Worm (Caenorhabditis elegans) whole organism, L4 larva: ENCODE results near the gene T07H3.8.
A peak's percentile ranks its signal among the peaks of the same experiment; 100 is the strongest.

Source experiments
- F49E8.2 ChIP-seq: sonication (generic microtip); optimal IDR thresholded peaks from 2 replicates; lab custom pipeline; 2016; ENCODE audit warnings: missing compliant biosample characterization, mild to moderate bottlenecking, missing genetic modification characterization, borderline replicate concordance
- R02D3.7 ChIP-seq: fragments of 150-350 bp; sonication (generic microtip); optimal IDR thresholded peaks from 3 replicates; lab custom pipeline; 2014; ENCODE audit warnings: missing biosample characterization, missing genetic modification characterization
- T26A8.4 ChIP-seq: fragments of 200-800 bp; sonication (Bioruptor generic); IDR thresholded peaks from 2 replicates; pipeline ENCODE4 v1.3.6; 2022; ENCODE audit warnings: missing genetic modification characterization, missing compliant biosample characterization
- Y105C5A.15 ChIP-seq: fragments of 200-800 bp; sonication (Bioruptor generic); IDR thresholded peaks from 2 replicates; pipeline ENCODE4 v1.3.6; 2022; ENCODE audit warnings: missing genetic modification characterization, missing compliant biosample characterization
- Y48G9A.11 ChIP-seq: fragments of 200-800 bp; sonication (Bioruptor generic); IDR thresholded peaks from 2 replicates; pipeline ENCODE4 v1.3.6; 2022; ENCODE audit warnings: missing genetic modification reagents, missing genetic modification characterization, missing compliant biosample characterization
- Y75B8A.6 ChIP-seq: fragments of 200-800 bp; sonication (Bioruptor generic); IDR thresholded peaks from 2 replicates; pipeline ENCODE4 v1.3.6; 2022; ENCODE audit warnings: missing genetic modification reagents, missing genetic modification characterization, missing compliant biosample characterization
- ama-1 ChIP-seq: fragments of 150-350 bp; optimal IDR thresholded peaks from 2 replicates; lab custom pipeline; 2014; ENCODE audit warnings: inconsistent platforms, mixed read lengths
- ceh-28 ChIP-seq: fragments of 150-350 bp; optimal IDR thresholded peaks from 2 replicates; lab custom pipeline; 2014; ENCODE audit warnings: missing biosample characterization, missing genetic modification reagents, missing genetic modification characterization
- ces-1 ChIP-seq: fragments of 150-350 bp; sonication (generic microtip); optimal IDR thresholded peaks from 4 replicates; lab custom pipeline; 2014; ENCODE audit warnings: missing biosample characterization, missing genetic modification reagents, missing genetic modification characterization
- daf-16 ChIP-seq, 3 experiments: sonication (generic microtip); optimal IDR thresholded peaks; 2 replicates each; lab custom pipeline; 2016 to 2017; ENCODE audit warnings: missing genetic modification characterization in 3 of 3, missing genetic modification reagents in 3 of 3, mild to moderate bottlenecking in 2 of 3, missing compliant biosample characterization in 2 of 3, missing biosample characterization in 1 of 3, moderate library complexity in 1 of 3
- dpl-1 ChIP-seq: fragments of 150-350 bp; optimal IDR thresholded peaks from 2 replicates; lab custom pipeline; 2014; ENCODE audit warnings: missing biosample characterization, missing genetic modification reagents, missing genetic modification characterization
- hif-1 ChIP-seq, 2 experiments: sonication (generic microtip); optimal IDR thresholded peaks; 2 replicates each; lab custom pipeline; 2016 to 2017; ENCODE audit warnings: missing compliant biosample characterization in 2 of 2, missing genetic modification characterization in 2 of 2, missing genetic modification reagents in 2 of 2, missing genotype in 2 of 2, mild to moderate bottlenecking in 1 of 2
- hlh-11 ChIP-seq: fragments of 200-800 bp; sonication (Bioruptor generic); optimal IDR thresholded peaks from 2 replicates; lab custom pipeline; 2018; ENCODE audit warnings: mild to moderate bottlenecking, missing genetic modification characterization, missing compliant biosample characterization
- jun-1 ChIP-seq: fragments of 150-350 bp; optimal IDR thresholded peaks from 2 replicates; lab custom pipeline; 2014; ENCODE audit warnings: missing biosample characterization, missing genetic modification reagents, missing genetic modification characterization
- lin-1 ChIP-seq: fragments of 200-800 bp; sonication (Bioruptor generic); IDR thresholded peaks from 2 replicates; pipeline ENCODE4 v1.3.6; 2022; ENCODE audit warnings: missing genetic modification reagents, missing genetic modification characterization, missing compliant biosample characterization
- lin-29 ChIP-seq: fragments of 200-800 bp; sonication (Bioruptor generic); IDR thresholded peaks from 2 replicates; pipeline ENCODE4 v1.3.6; 2022; ENCODE audit warnings: missing genetic modification reagents, missing genetic modification characterization, missing compliant biosample characterization
- lir-3 ChIP-seq: sonication (generic microtip); optimal IDR thresholded peaks from 2 replicates; lab custom pipeline; 2016; ENCODE audit warnings: mild to moderate bottlenecking, missing genetic modification characterization, missing compliant biosample characterization
- mdl-1 ChIP-seq, 2 experiments: fragments of 150-350 bp in 1 of 2; sonication (generic microtip) in 1 of 2; optimal IDR thresholded peaks; 2 replicates each; lab custom pipeline; 2014 to 2017; ENCODE audit warnings: missing biosample characterization in 2 of 2, missing genetic modification characterization in 2 of 2
- mdt-29 ChIP-seq: fragments of 200-800 bp; sonication (Bioruptor generic); IDR thresholded peaks from 2 replicates; pipeline ENCODE4 v1.3.6; 2022; ENCODE audit warnings: missing genetic modification reagents, missing genetic modification characterization, missing compliant biosample characterization
- mxl-3 ChIP-seq: fragments of 200-800 bp; sonication (Bioruptor generic); optimal IDR thresholded peaks from 2 replicates; lab custom pipeline; 2018; ENCODE audit warnings: mild to moderate bottlenecking, missing genetic modification characterization, missing compliant biosample characterization
- nhr-102 ChIP-seq: sonication (generic microtip); optimal IDR thresholded peaks from 2 replicates; lab custom pipeline; 2016; ENCODE audit warnings: mild to moderate bottlenecking, missing genetic modification characterization, moderate library complexity, missing compliant biosample characterization
- nhr-11 ChIP-seq: fragments of 150-350 bp; optimal IDR thresholded peaks from 2 replicates; lab custom pipeline; 2014; ENCODE audit warnings: missing biosample characterization, missing genetic modification characterization
- nhr-28 ChIP-seq: fragments of 150-350 bp; optimal IDR thresholded peaks from 2 replicates; lab custom pipeline; 2014; ENCODE audit warnings: missing biosample characterization, missing genetic modification characterization
- nhr-77 ChIP-seq: fragments of 150-350 bp; optimal IDR thresholded peaks from 2 replicates; lab custom pipeline; 2014; ENCODE audit warnings: missing biosample characterization, missing genetic modification characterization
- pqm-1 ChIP-seq: sonication (generic microtip); optimal IDR thresholded peaks from 2 replicates; lab custom pipeline; 2017; ENCODE audit warnings: missing biosample characterization, missing genetic modification characterization
- rbr-2 ChIP-seq: sonication (generic microtip); optimal IDR thresholded peaks from 2 replicates; lab custom pipeline; 2016; ENCODE audit warnings: missing genotype, missing genetic modification characterization, missing compliant biosample characterization
- saeg-2 ChIP-seq: fragments of 200-800 bp; sonication (Bioruptor generic); IDR thresholded peaks from 2 replicates; pipeline ENCODE4 v1.3.6; 2022; ENCODE audit warnings: missing genetic modification reagents, missing genetic modification characterization, missing compliant biosample characterization
- sdz-12 ChIP-seq: fragments of 200-800 bp; sonication (Bioruptor generic); optimal IDR thresholded peaks from 2 replicates; lab custom pipeline; 2018; ENCODE audit warnings: mild to moderate bottlenecking, missing genetic modification characterization, missing compliant biosample characterization
- set-16 ChIP-seq: fragments of 200-800 bp; sonication (Bioruptor generic); IDR thresholded peaks from 2 replicates; pipeline ENCODE4 v1.3.6; 2022; ENCODE audit warnings: missing genetic modification reagents, missing genetic modification characterization, missing compliant biosample characterization
- skn-1 ChIP-seq: fragments of 150-350 bp; optimal IDR thresholded peaks from 2 replicates; lab custom pipeline; 2014; ENCODE audit warnings: missing biosample characterization, missing genetic modification characterization
- snpc-1.2 ChIP-seq: fragments of 200-800 bp; sonication (Bioruptor generic); IDR thresholded peaks from 2 replicates; pipeline ENCODE4 v1.3.6; 2022; ENCODE audit warnings: missing genetic modification reagents, missing genetic modification characterization, missing compliant biosample characterization
- snpc-4 ChIP-seq: fragments of 150-350 bp; optimal IDR thresholded peaks from 2 replicates; lab custom pipeline; 2014; ENCODE audit warnings: missing biosample characterization, missing genetic modification characterization
- spr-3 ChIP-seq: fragments of 200-800 bp; sonication (Bioruptor generic); optimal IDR thresholded peaks from 2 replicates; lab custom pipeline; 2018; ENCODE audit warnings: mild to moderate bottlenecking, missing genetic modification characterization, missing compliant biosample characterization
- unc-39 ChIP-seq: sonication (generic microtip); optimal IDR thresholded peaks from 2 replicates; lab custom pipeline; 2017; ENCODE audit warnings: missing biosample characterization, missing genetic modification characterization
- unc-62 ChIP-seq, 3 experiments: fragments of 150-350 bp in 1 of 3; sonication (generic microtip); optimal IDR thresholded peaks in 2 of 3; peaks in 1 of 3; 1 replicate in 1 of 3; 2 replicates in 2 of 3; lab custom pipeline; 2014 to 2017; ENCODE audit warnings: missing biosample characterization in 3 of 3, missing genetic modification characterization in 3 of 3, missing genetic modification reagents in 3 of 3, missing genotype in 1 of 3
- ztf-11 ChIP-seq: fragments of 150-350 bp; optimal IDR thresholded peaks from 2 replicates; lab custom pipeline; 2014; ENCODE audit warnings: missing biosample characterization, missing genetic modification characterization
- ztf-7 ChIP-seq: fragments of 150-350 bp; optimal IDR thresholded peaks from 2 replicates; lab custom pipeline; 2014; ENCODE audit warnings: missing biosample characterization, missing genetic modification characterization

Gene T07H3.8

DNA sequence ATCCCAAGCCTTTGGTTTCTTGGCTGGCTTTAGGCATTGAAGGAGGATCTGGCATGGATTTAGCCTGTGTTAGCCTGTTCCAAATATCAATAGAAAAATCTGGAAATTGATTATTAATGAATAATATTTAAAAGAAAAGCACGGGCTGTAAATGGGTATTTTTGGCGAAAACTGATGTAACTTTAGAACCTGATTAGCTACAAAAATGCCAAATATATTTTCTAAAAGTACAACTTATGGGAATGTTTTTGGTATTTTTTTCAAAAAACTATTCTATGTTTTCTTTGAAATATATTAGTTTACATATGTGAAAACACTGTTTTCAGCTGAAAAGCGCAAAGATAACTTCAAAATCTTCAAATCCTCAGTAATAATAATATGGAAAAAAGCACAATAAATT is 14.3 kb downstream of the T07H3.8 start, which contains the start of gene bath-26:
bath-26 (minus strand) TSS at position 101 of the 400 bp plus-strand sequence.
- no peak for TF ChIP-seq R02D3.7 (tag; lab: Kevin White, UChicago)
- TF ChIP-seq unc-62 (GFP tag; optimal IDR thresholded peaks at IDR 0.05 in 1 of 2; lab: Kevin White, UChicago): peak in 1 of 2 experiments; percentile 30
- TF ChIP-seq unc-62 (tag; optimal IDR thresholded peaks at IDR 0.05; lab: Kevin White, UChicago): no peak

DNA sequence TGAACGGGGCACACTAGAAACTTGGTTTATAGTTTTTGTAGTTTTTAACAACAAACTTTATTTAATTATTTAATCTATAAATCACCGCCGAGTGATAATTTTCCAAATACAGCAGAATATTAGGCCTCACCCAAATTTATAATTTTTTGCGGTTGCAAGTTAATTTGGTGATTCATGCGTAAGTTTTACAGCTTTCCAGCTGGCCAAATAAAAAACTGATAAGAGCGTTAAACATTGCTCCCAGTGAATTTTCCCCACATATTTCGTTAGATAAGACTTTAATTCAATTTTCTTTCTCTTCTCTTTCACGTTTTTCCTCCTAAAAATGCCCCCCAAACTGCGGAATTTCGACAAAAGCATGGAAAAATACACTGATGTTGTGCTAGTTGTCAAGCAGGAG is 15.1 kb downstream of the T07H3.8 start, which contains the start of gene bath-47:
bath-47 (plus strand) TSS at position 305 of the 400 bp plus-strand sequence.
- TF ChIP-seq mdl-1 (tag; optimal IDR thresholded peaks at IDR 0.05; lab: Kevin White, UChicago) (no peak), ces-1 (GFP tag; lab: Kevin White, UChicago) (no peak), Y48G9A.11 (no peak), spr-3 (no peak), dpl-1 (GFP tag; lab: Kevin White, UChicago) (no peak), ama-1 (lab: Kevin White, UChicago) (no peak), ztf-7 (tag; lab: Kevin White, UChicago) (no peak), mxl-3 (GFP tag; lab: Kevin White, UChicago) (no peak), lin-1 (no peak), sdz-12 (no peak), set-16 (GFP tag; lab: Robert Waterston, UW) (no peak), ztf-11 (tag; lab: Kevin White, UChicago) (no peak), unc-39 (tag; lab: Kevin White, UChicago) (no peak), hlh-11 (tag; lab: Kevin White, UChicago) (no peak), nhr-11 (tag; lab: Kevin White, UChicago) (no peak), nhr-102 (tag; lab: Kevin White, UChicago) (no peak), hif-1 (tag; optimal IDR thresholded peaks at IDR 0.05; lab: Kevin White, UChicago) (no peak), unc-62 (GFP tag; optimal IDR thresholded peaks at IDR 0.05 in 1 of 2; lab: Kevin White, UChicago) (no peak), unc-62 (tag; optimal IDR thresholded peaks at IDR 0.05; lab: Kevin White, UChicago) (no peak), pqm-1 (tag; lab: Kevin White, UChicago) (no peak)

DNA sequence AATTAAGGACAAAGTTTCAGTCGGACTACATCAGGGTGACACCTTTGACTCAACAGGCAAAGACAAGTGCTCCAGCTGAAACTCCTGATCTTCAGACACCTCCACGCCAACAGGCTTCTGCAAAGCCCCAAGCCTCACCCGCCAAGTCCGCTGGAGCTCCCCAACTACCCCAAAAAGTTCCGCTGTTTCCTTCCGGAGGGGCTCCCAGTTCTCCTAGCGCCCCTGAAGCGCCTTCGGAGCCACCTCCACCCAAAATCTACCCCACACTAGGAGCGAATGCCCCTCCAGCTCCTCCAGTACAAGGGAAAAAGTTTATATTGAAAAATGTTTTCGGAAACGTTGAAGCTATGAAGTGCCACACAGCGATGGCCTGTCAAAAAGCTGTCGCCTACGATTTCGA is 16.6 kb downstream of the T07H3.8 start:
- TF ChIP-seq set-16 (GFP tag; lab: Robert Waterston, UW): peak; percentile 84
- TF ChIP-seq lin-29: no peak

DNA sequence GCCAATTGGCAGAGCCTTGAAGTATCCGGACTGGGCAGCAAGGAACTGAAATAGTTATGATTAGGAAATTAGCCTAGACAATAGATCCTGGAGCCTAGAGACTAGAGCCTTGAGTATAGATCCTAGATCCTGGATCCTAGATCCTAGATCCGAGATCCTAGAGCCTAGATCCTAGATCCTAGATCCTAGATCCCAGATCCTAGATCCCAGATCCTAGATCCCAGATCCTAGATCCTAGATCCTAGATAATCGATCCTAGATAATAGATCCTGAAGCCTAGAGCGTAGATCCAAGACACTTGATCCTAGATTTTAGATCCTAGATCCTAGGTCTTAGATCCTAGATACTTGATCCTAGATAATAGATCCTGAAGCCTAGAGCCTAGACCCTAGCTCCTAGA is 18.6 kb downstream of the T07H3.8 start:
- no peak for TF ChIP-seq Y75B8A.6 (GFP tag; lab: Robert Waterston, UW)
- TF ChIP-seq ces-1 (GFP tag; lab: Kevin White, UChicago): no peak
- no peak for TF ChIP-seq mdt-29 (GFP tag; lab: Robert Waterston, UW)
- no peak for TF ChIP-seq ceh-28 (tag; lab: Kevin White, UChicago)
- no peak for TF ChIP-seq lir-3
- TF ChIP-seq ztf-11 (tag; lab: Kevin White, UChicago): no peak
- TF ChIP-seq T26A8.4 (GFP tag; lab: Robert Waterston, UW): no peak
- no peak for TF ChIP-seq pqm-1 (tag; lab: Kevin White, UChicago)

DNA sequence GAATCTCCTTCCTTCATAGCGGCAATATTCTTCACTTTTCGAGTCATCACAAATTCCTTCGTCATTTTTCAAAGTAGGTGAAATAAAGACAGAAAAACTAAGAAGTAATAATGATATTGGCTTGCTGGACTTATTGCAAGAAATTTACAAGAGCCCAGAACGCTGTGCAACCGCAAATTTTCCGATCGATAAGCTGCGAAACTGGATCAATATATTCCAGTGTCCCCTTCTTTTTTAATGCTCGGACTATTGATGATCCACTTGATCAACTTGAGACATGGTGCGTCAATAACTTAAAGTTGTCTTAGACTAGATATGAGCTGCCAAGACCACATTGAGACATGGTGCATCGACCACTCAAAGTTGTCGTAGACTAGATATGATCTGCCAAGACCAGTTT is 19.7 kb downstream of the T07H3.8 start, which contains the start of gene bath-33:
bath-33 (minus strand) TSS at position 101 of the 400 bp plus-strand sequence.
- no peak for TF ChIP-seq ztf-7 (tag; lab: Kevin White, UChicago)
- no peak for TF ChIP-seq rbr-2 (tag; lab: Kevin White, UChicago)
- no peak for TF ChIP-seq F49E8.2 (tag; lab: Kevin White, UChicago)
- TF ChIP-seq nhr-77 (tag; lab: Kevin White, UChicago): no peak
- no peak for TF ChIP-seq skn-1 (tag; lab: Kevin White, UChicago)
- no peak for TF ChIP-seq set-16 (GFP tag; lab: Robert Waterston, UW)
- TF ChIP-seq, all 104 proteins: peak for 0

DNA sequence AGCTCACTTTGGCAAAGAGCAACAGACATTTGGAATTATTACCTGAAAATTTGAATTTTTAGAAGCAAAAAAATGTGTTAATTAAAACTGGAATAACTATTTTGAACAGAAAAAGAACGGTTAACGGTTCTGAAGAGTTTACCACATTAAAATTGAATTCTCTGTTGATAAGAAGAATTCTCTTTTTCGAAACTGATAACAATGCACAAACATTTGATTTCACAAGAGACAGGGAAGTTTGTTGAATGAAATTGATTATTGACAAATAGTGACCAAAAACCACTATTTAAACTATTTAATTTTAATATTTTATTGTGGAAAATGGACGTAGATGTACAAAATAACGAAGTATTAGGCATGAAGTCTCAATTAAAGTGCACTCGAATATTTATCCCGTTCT is 21.2 kb downstream of the T07H3.8 start:
- TF ChIP-seq pqm-1 (tag; lab: Kevin White, UChicago) (peak; percentile 80), nhr-28 (peak; percentile 48), jun-1 (tag; lab: Kevin White, UChicago) (no peak), nhr-102 (tag; lab: Kevin White, UChicago) (no peak), hlh-11 (tag; lab: Kevin White, UChicago) (peak; percentile 15), snpc-4 (tag; lab: Kevin White, UChicago) (no peak), snpc-1.2 (GFP tag; lab: Robert Waterston, UW) (no peak), saeg-2 (GFP tag; lab: Robert Waterston, UW) (no peak), Y105C5A.15 (GFP tag; lab: Robert Waterston, UW) (no peak), nhr-77 (tag; lab: Kevin White, UChicago) (peak; percentile 46), ceh-28 (tag; lab: Kevin White, UChicago) (no peak), daf-16 (GFP tag; optimal IDR thresholded peaks at IDR 0.05; lab: Kevin White, UChicago) (no peak), daf-16 (tag; optimal IDR thresholded peaks at IDR 0.05; lab: Kevin White, UChicago) (peak; percentile 86)
